Worm (Caenorhabditis elegans) whole organism, young adult: Measurements from ENCODE around the gene W01C8.1.

Experiments
- F57C9.4 ChIP-seq: sonication (generic microtip); optimal IDR thresholded peaks from 2 replicates; lab custom pipeline; 2017; ENCODE audit warnings: mild to moderate bottlenecking, missing genetic modification characterization, missing compliant biosample characterization
- T07F8.4 ChIP-seq: sonication (generic microtip); optimal IDR thresholded peaks from 2 replicates; lab custom pipeline; 2016; ENCODE audit warnings: mild to moderate bottlenecking, missing genetic modification characterization, moderate library complexity, missing compliant biosample characterization
- Y53F4B.3 ChIP-seq: fragments of 200-800 bp; sonication (Bioruptor generic); IDR thresholded peaks from 2 replicates; pipeline ENCODE4 v1.3.6; 2022; ENCODE audit warnings: missing genetic modification reagents, missing genetic modification characterization, missing compliant biosample characterization
- ets-4 ChIP-seq: fragments of 200-800 bp; sonication (Bioruptor generic); optimal IDR thresholded peaks from 2 replicates; lab custom pipeline; 2018; ENCODE audit warnings: mild to moderate bottlenecking, missing genetic modification characterization, missing compliant biosample characterization
- hlh-12 ChIP-seq: sonication (generic microtip); optimal IDR thresholded peaks from 2 replicates; lab custom pipeline; 2016; ENCODE audit warnings: missing genetic modification characterization, missing compliant biosample characterization
- let-607 ChIP-seq, 2 experiments: fragments of 200-800 bp in 1 of 2; sonication (Bioruptor generic) in 1 of 2; sonication (generic microtip) in 1 of 2; optimal IDR thresholded peaks; 2 replicates each; lab custom pipeline; 2016 to 2018; ENCODE audit warnings: mild to moderate bottlenecking in 2 of 2, missing compliant biosample characterization in 2 of 2, missing genetic modification characterization in 2 of 2, moderate library complexity in 2 of 2, missing genotype in 1 of 2
- lin-35 ChIP-seq, 3 experiments: fragments of 150-350 bp in 2 of 3; sonication (generic microtip) in 1 of 3; optimal IDR thresholded peaks; 2 replicates each; lab custom pipeline; 2014 to 2018; ENCODE audit warnings: missing biosample characterization in 3 of 3, missing genetic modification characterization in 3 of 3, missing genetic modification reagents in 3 of 3

ce11 chrX:5697208-5697607 lies 5.0 kb downstream of the W01C8.1 start, which contains the start of gene W01C8.5:
- TF ChIP-seq hlh-12 (tag; lab: Kevin White, UChicago) (no peak), lin-35 (GFP tag; optimal IDR thresholded peaks at IDR 0.05; lab: Kevin White, UChicago) (no peak), F57C9.4 (no peak), ets-4 (GFP tag; lab: Kevin White, UChicago) (no peak), let-607 (tag; optimal IDR thresholded peaks at IDR 0.05; lab: Kevin White, UChicago) (no peak), T07F8.4 (tag; lab: Kevin White, UChicago) (no peak), Y53F4B.3 (GFP tag; lab: Robert Waterston, UW) (no peak)
